Worm (Caenorhabditis elegans) whole organism, L4 larva: ENCODE measurements around the gene icl-1.

ENCODE experiments used
- F10B5.3 ChIP-seq: sonication (generic microtip); optimal IDR thresholded peaks from 2 replicates; lab custom pipeline; 2016; ENCODE audit warnings: mild to moderate bottlenecking, missing genetic modification characterization, missing compliant biosample characterization
- Y5F2A.4 ChIP-seq: fragments of 200-800 bp; sonication (Bioruptor generic); optimal IDR thresholded peaks from 2 replicates; lab custom pipeline; 2018; ENCODE audit warnings: mild to moderate bottlenecking, missing genetic modification characterization, missing compliant biosample characterization
- Y75B8A.6 ChIP-seq: fragments of 200-800 bp; sonication (Bioruptor generic); IDR thresholded peaks from 2 replicates; pipeline ENCODE4 v1.3.6; 2022; ENCODE audit warnings: missing genetic modification reagents, missing genetic modification characterization, missing compliant biosample characterization
- aha-1 ChIP-seq: fragments of 150-350 bp; peaks from one replicate; lab custom pipeline; 2014; ENCODE audit warnings: missing biosample characterization, missing genetic modification characterization
- arid-1 ChIP-seq: fragments of 200-800 bp; sonication (Bioruptor generic); conservative IDR thresholded peaks from 2 replicates; pipeline ENCODE4 v1.3.6; 2022; ENCODE audit warnings: missing genetic modification reagents, missing genetic modification characterization, missing compliant biosample characterization
- ceh-44 ChIP-seq: fragments of 200-800 bp; sonication (Bioruptor generic); IDR thresholded peaks from 2 replicates; pipeline ENCODE4 v1.3.6; 2022; ENCODE audit warnings: missing genetic modification reagents, missing genetic modification characterization, missing compliant biosample characterization
- ceh-62 ChIP-seq: sonication (generic microtip); optimal IDR thresholded peaks from 2 replicates; lab custom pipeline; 2017; ENCODE audit warnings: missing biosample characterization, missing genetic modification characterization
- ces-1 ChIP-seq: fragments of 150-350 bp; sonication (generic microtip); optimal IDR thresholded peaks from 4 replicates; lab custom pipeline; 2014; ENCODE audit warnings: missing biosample characterization, missing genetic modification reagents, missing genetic modification characterization
- daf-16 ChIP-seq, 3 experiments: sonication (generic microtip); optimal IDR thresholded peaks; 2 replicates each; lab custom pipeline; 2016 to 2017; ENCODE audit warnings: missing genetic modification characterization in 3 of 3, missing genetic modification reagents in 3 of 3, mild to moderate bottlenecking in 2 of 3, missing compliant biosample characterization in 2 of 3, missing biosample characterization in 1 of 3, moderate library complexity in 1 of 3
- daf-19 ChIP-seq: fragments of 200-800 bp; sonication (Bioruptor generic); conservative IDR thresholded peaks from 2 replicates; pipeline ENCODE4 v1.3.6; 2022; ENCODE audit warnings: missing genetic modification characterization, missing compliant biosample characterization
- dmd-6 ChIP-seq: fragments of 200-800 bp; sonication (Bioruptor generic); IDR thresholded peaks from 2 replicates; pipeline ENCODE4 v1.3.6; 2022; ENCODE audit warnings: missing genetic modification reagents, missing genetic modification characterization, missing compliant biosample characterization
- dmd-9 ChIP-seq: fragments of 200-800 bp; sonication (Bioruptor generic); IDR thresholded peaks from 2 replicates; pipeline ENCODE4 v1.3.6; 2022; ENCODE audit warnings: missing genetic modification reagents, missing genetic modification characterization, missing compliant biosample characterization
- dpl-1 ChIP-seq: fragments of 150-350 bp; optimal IDR thresholded peaks from 2 replicates; lab custom pipeline; 2014; ENCODE audit warnings: missing biosample characterization, missing genetic modification reagents, missing genetic modification characterization
- egl-43 ChIP-seq: fragments of 200-800 bp; sonication (Bioruptor generic); IDR thresholded peaks from 2 replicates; pipeline ENCODE4 v1.3.6; 2022; ENCODE audit warnings: missing genetic modification reagents, missing genetic modification characterization, missing compliant biosample characterization
- fkh-10 ChIP-seq: fragments of 150-350 bp; optimal IDR thresholded peaks from 2 replicates; lab custom pipeline; 2014; ENCODE audit warnings: missing biosample characterization, missing genetic modification reagents, missing genetic modification characterization
- fos-1 ChIP-seq: fragments of 150-350 bp; optimal IDR thresholded peaks from 2 replicates; lab custom pipeline; 2014; ENCODE audit warnings: missing biosample characterization, missing genetic modification characterization
- gei-8 ChIP-seq: fragments of 200-800 bp; sonication (Bioruptor generic); optimal IDR thresholded peaks from 2 replicates; lab custom pipeline; 2018; ENCODE audit warnings: mild to moderate bottlenecking, missing genetic modification characterization, missing compliant biosample characterization
- hlh-11 ChIP-seq: fragments of 200-800 bp; sonication (Bioruptor generic); optimal IDR thresholded peaks from 2 replicates; lab custom pipeline; 2018; ENCODE audit warnings: mild to moderate bottlenecking, missing genetic modification characterization, missing compliant biosample characterization
- jun-1 ChIP-seq: fragments of 150-350 bp; optimal IDR thresholded peaks from 2 replicates; lab custom pipeline; 2014; ENCODE audit warnings: missing biosample characterization, missing genetic modification reagents, missing genetic modification characterization
- lin-29 ChIP-seq: fragments of 200-800 bp; sonication (Bioruptor generic); IDR thresholded peaks from 2 replicates; pipeline ENCODE4 v1.3.6; 2022; ENCODE audit warnings: missing genetic modification reagents, missing genetic modification characterization, missing compliant biosample characterization
- lir-3 ChIP-seq: sonication (generic microtip); optimal IDR thresholded peaks from 2 replicates; lab custom pipeline; 2016; ENCODE audit warnings: mild to moderate bottlenecking, missing genetic modification characterization, missing compliant biosample characterization
- mdl-1 ChIP-seq, 2 experiments: fragments of 150-350 bp in 1 of 2; sonication (generic microtip) in 1 of 2; optimal IDR thresholded peaks; 2 replicates each; lab custom pipeline; 2014 to 2017; ENCODE audit warnings: missing biosample characterization in 2 of 2, missing genetic modification characterization in 2 of 2
- nhr-10 ChIP-seq: fragments of 150-350 bp; optimal IDR thresholded peaks from 2 replicates; lab custom pipeline; 2014; ENCODE audit warnings: missing biosample characterization, missing genetic modification characterization
- nhr-25 ChIP-seq: sonication (generic microtip); optimal IDR thresholded peaks from 2 replicates; lab custom pipeline; 2017; ENCODE audit warnings: missing genetic modification characterization, mild to moderate bottlenecking, missing compliant biosample characterization, antibody characterized with exemption, moderate library complexity, borderline replicate concordance; ENCODE audit not compliant: insufficient read depth
- nhr-6 ChIP-seq: fragments of 150-350 bp; optimal IDR thresholded peaks from 2 replicates; lab custom pipeline; 2014; ENCODE audit warnings: missing biosample characterization, missing genetic modification characterization
- nhr-76 ChIP-seq: fragments of 150-350 bp; optimal IDR thresholded peaks from 2 replicates; lab custom pipeline; 2014; ENCODE audit warnings: missing biosample characterization, missing genetic modification characterization
- pha-4 ChIP-seq, 2 experiments: fragments of 150-350 bp in 1 of 2; fragments of 200-800 bp in 1 of 2; sonication (Bioruptor generic) in 1 of 2; IDR thresholded peaks in 1 of 2; optimal IDR thresholded peaks in 1 of 2; 2 replicates each; pipeline versions ENCODE4 v1.3.6 to Lab custom; 2014 to 2022; ENCODE audit warnings: missing genetic modification characterization in 2 of 2, missing genetic modification reagents in 2 of 2, missing biosample characterization in 1 of 2, missing compliant biosample characterization in 1 of 2
- php-3 ChIP-seq: fragments of 200-800 bp; sonication (Bioruptor generic); IDR thresholded peaks from 2 replicates; pipeline ENCODE4 v1.3.6; 2022; ENCODE audit warnings: missing genetic modification reagents, missing genetic modification characterization, missing compliant biosample characterization
- pqm-1 ChIP-seq: sonication (generic microtip); optimal IDR thresholded peaks from 2 replicates; lab custom pipeline; 2017; ENCODE audit warnings: missing biosample characterization, missing genetic modification characterization
- rbr-2 ChIP-seq: sonication (generic microtip); optimal IDR thresholded peaks from 2 replicates; lab custom pipeline; 2016; ENCODE audit warnings: missing genotype, missing genetic modification characterization, missing compliant biosample characterization
- set-16 ChIP-seq: fragments of 200-800 bp; sonication (Bioruptor generic); IDR thresholded peaks from 2 replicates; pipeline ENCODE4 v1.3.6; 2022; ENCODE audit warnings: missing genetic modification reagents, missing genetic modification characterization, missing compliant biosample characterization
- snpc-1.2 ChIP-seq: fragments of 200-800 bp; sonication (Bioruptor generic); IDR thresholded peaks from 2 replicates; pipeline ENCODE4 v1.3.6; 2022; ENCODE audit warnings: missing genetic modification reagents, missing genetic modification characterization, missing compliant biosample characterization
- spr-1 ChIP-seq: sonication (generic microtip); optimal IDR thresholded peaks from 2 replicates; lab custom pipeline; 2016; ENCODE audit warnings: mild to moderate bottlenecking, missing genetic modification characterization, missing compliant biosample characterization
- tra-1 ChIP-seq: fragments of 200-800 bp; sonication (Bioruptor generic); IDR thresholded peaks from 2 replicates; pipeline ENCODE4 v1.3.6; 2022; ENCODE audit warnings: missing genetic modification reagents, missing genetic modification characterization, missing compliant biosample characterization
- zag-1 ChIP-seq: fragments of 150-350 bp; optimal IDR thresholded peaks from 2 replicates; lab custom pipeline; 2014; ENCODE audit warnings: missing biosample characterization, missing genetic modification characterization
- zip-2 ChIP-seq: fragments of 150-350 bp; optimal IDR thresholded peaks from 2 replicates; lab custom pipeline; 2014; ENCODE audit warnings: missing biosample characterization, missing genetic modification characterization
- ztf-7 ChIP-seq: fragments of 150-350 bp; optimal IDR thresholded peaks from 2 replicates; lab custom pipeline; 2014; ENCODE audit warnings: missing biosample characterization, missing genetic modification characterization

The icl-1 gene

ce11 chrV:712882-713281, 14.9 kb downstream of the icl-1 start, which contains the start of gene cyp-33C11:
Gene cyp-33C11 (minus strand): TSS chrV:712982.
- no peak for TF ChIP-seq ztf-7 (tag; lab: Kevin White, UChicago)
- TF ChIP-seq ces-1 (GFP tag; lab: Kevin White, UChicago): no peak
- TF ChIP-seq lir-3 (tag; lab: Kevin White, UChicago): no peak
- TF ChIP-seq hlh-11 (tag; lab: Kevin White, UChicago): no peak
- no peak for TF ChIP-seq dpl-1
- TF ChIP-seq aha-1 (tag; lab: Kevin White, UChicago): no peak
- TF ChIP-seq zag-1 (tag; lab: Kevin White, UChicago): no peak
- no peak for TF ChIP-seq F10B5.3 (tag; lab: Kevin White, UChicago)
- no peak for TF ChIP-seq fos-1 (tag; lab: Kevin White, UChicago)
- no peak for TF ChIP-seq nhr-76 (tag; lab: Kevin White, UChicago)
- TF ChIP-seq daf-19 (GFP tag; lab: Robert Waterston, UW): no peak
- TF ChIP-seq egl-43 (GFP tag; lab: Robert Waterston, UW): no peak
- no peak for TF ChIP-seq Y5F2A.4 (GFP tag; lab: Kevin White, UChicago)
- TF ChIP-seq php-3 (GFP tag; lab: Robert Waterston, UW): no peak
- no peak for TF ChIP-seq zip-2 (tag; lab: Kevin White, UChicago)
- no peak for TF ChIP-seq pqm-1 (tag; lab: Kevin White, UChicago)
- TF ChIP-seq mdl-1 (tag; optimal IDR thresholded peaks at IDR 0.05; lab: Kevin White, UChicago): no peak
- no peak for TF ChIP-seq gei-8 (GFP tag; lab: Kevin White, UChicago)

ce11 chrV:708808-709207, 19.0 kb downstream of the icl-1 start, which contains the start of gene srbc-39:
Gene srbc-39 (plus strand): TSS chrV:709108.
- no peak for TF ChIP-seq jun-1 (tag; lab: Kevin White, UChicago)

DNA sequence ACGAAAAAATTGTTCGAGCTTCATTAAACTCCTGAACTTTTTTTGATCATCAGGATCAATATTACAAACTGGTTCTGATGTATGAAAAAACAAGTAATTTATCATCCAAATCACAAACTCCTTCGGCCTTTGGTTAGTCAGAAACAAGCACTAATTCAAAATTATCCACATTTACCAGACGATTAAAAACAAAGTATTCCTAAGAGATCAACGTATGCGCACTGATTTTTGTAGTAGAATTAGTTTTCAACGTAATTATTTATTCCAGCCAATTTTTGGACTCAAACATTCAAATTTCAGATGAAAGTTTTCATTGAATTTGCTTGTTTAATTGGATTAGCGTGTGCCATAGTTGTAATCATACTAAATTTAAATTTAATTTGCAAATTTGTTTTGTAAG, 20.9 kb downstream of the icl-1 start, which contains the start of gene srbc-38:
srbc-38 (plus strand) TSS at position 301 of the 400 bp plus-strand sequence.
- TF ChIP-seq ceh-44 (no peak), nhr-25 (no peak), rbr-2 (no peak), fkh-10 (GFP tag; lab: Kevin White, UChicago) (no peak), dmd-6 (GFP tag; lab: Robert Waterston, UW) (no peak), snpc-1.2 (GFP tag; lab: Robert Waterston, UW) (no peak), ceh-62 (tag; lab: Kevin White, UChicago) (no peak), tra-1 (GFP tag; lab: Robert Waterston, UW) (no peak), pqm-1 (tag; lab: Kevin White, UChicago) (no peak), set-16 (no peak), pha-4 (GFP tag; IDR thresholded peaks at IDR 0.05; lab: Robert Waterston, UW) (no peak), pha-4 (tag; optimal IDR thresholded peaks at IDR 0.05; lab: Kevin White, UChicago) (no peak), daf-16 (GFP tag; optimal IDR thresholded peaks at IDR 0.05; lab: Kevin White, UChicago) (no peak), daf-16 (tag; optimal IDR thresholded peaks at IDR 0.05; lab: Kevin White, UChicago) (no peak), dmd-9 (GFP tag; lab: Robert Waterston, UW) (no peak), lin-29 (GFP tag; lab: Robert Waterston, UW) (no peak), Y75B8A.6 (GFP tag; lab: Robert Waterston, UW) (no peak), arid-1 (no peak), nhr-6 (tag; lab: Kevin White, UChicago) (no peak), spr-1 (tag; lab: Kevin White, UChicago) (no peak), nhr-10 (tag; lab: Kevin White, UChicago) (no peak)
